Worm (Caenorhabditis elegans) whole organism, L4 larva: ENCODE results near the gene R09H10.5.

ENCODE experiments used
- F37D6.2 ChIP-seq: sonication (generic microtip); optimal IDR thresholded peaks from 2 replicates; lab custom pipeline; 2016; ENCODE audit warnings: mild to moderate bottlenecking, missing genetic modification characterization, missing compliant biosample characterization
- Y75B8A.6 ChIP-seq: fragments of 200-800 bp; sonication (Bioruptor generic); IDR thresholded peaks from 2 replicates; pipeline ENCODE4 v1.3.6; 2022; ENCODE audit warnings: missing genetic modification reagents, missing genetic modification characterization, missing compliant biosample characterization
- ZK546.5 ChIP-seq, 2 experiments: sonication (generic microtip); optimal IDR thresholded peaks; 2 replicates each; lab custom pipeline; 2017; ENCODE audit warnings: missing biosample characterization in 2 of 2, missing genetic modification characterization in 2 of 2
- aha-1 ChIP-seq: fragments of 150-350 bp; peaks from one replicate; lab custom pipeline; 2014; ENCODE audit warnings: missing biosample characterization, missing genetic modification characterization
- arid-1 ChIP-seq: fragments of 200-800 bp; sonication (Bioruptor generic); conservative IDR thresholded peaks from 2 replicates; pipeline ENCODE4 v1.3.6; 2022; ENCODE audit warnings: missing genetic modification reagents, missing genetic modification characterization, missing compliant biosample characterization
- attf-4 ChIP-seq: sonication (generic microtip); optimal IDR thresholded peaks from 3 replicates; lab custom pipeline; 2017; ENCODE audit warnings: missing biosample characterization, missing genetic modification characterization
- ceh-28 ChIP-seq: fragments of 150-350 bp; optimal IDR thresholded peaks from 2 replicates; lab custom pipeline; 2014; ENCODE audit warnings: missing biosample characterization, missing genetic modification reagents, missing genetic modification characterization
- ceh-62 ChIP-seq: sonication (generic microtip); optimal IDR thresholded peaks from 2 replicates; lab custom pipeline; 2017; ENCODE audit warnings: missing biosample characterization, missing genetic modification characterization
- ces-1 ChIP-seq: fragments of 150-350 bp; sonication (generic microtip); optimal IDR thresholded peaks from 4 replicates; lab custom pipeline; 2014; ENCODE audit warnings: missing biosample characterization, missing genetic modification reagents, missing genetic modification characterization
- daf-12 ChIP-seq: fragments of 150-350 bp; optimal IDR thresholded peaks from 2 replicates; lab custom pipeline; 2014; ENCODE audit warnings: missing biosample characterization, missing genetic modification reagents, missing genetic modification characterization
- dpl-1 ChIP-seq: fragments of 150-350 bp; optimal IDR thresholded peaks from 2 replicates; lab custom pipeline; 2014; ENCODE audit warnings: missing biosample characterization, missing genetic modification reagents, missing genetic modification characterization
- fkh-10 ChIP-seq: fragments of 150-350 bp; optimal IDR thresholded peaks from 2 replicates; lab custom pipeline; 2014; ENCODE audit warnings: missing biosample characterization, missing genetic modification reagents, missing genetic modification characterization
- gei-8 ChIP-seq: fragments of 200-800 bp; sonication (Bioruptor generic); optimal IDR thresholded peaks from 2 replicates; lab custom pipeline; 2018; ENCODE audit warnings: mild to moderate bottlenecking, missing genetic modification characterization, missing compliant biosample characterization
- jun-1 ChIP-seq: fragments of 150-350 bp; optimal IDR thresholded peaks from 2 replicates; lab custom pipeline; 2014; ENCODE audit warnings: missing biosample characterization, missing genetic modification reagents, missing genetic modification characterization
- lim-7 ChIP-seq: fragments of 200-800 bp; sonication (Bioruptor generic); IDR thresholded peaks from 2 replicates; pipeline ENCODE4 v1.3.6; 2022; ENCODE audit warnings: missing genetic modification characterization, missing compliant biosample characterization
- mxl-2 ChIP-seq: fragments of 200-800 bp; sonication (Bioruptor generic); conservative IDR thresholded peaks from 2 replicates; pipeline ENCODE4 v1.3.6; 2022; ENCODE audit warnings: missing genetic modification reagents, missing genetic modification characterization, missing compliant biosample characterization
- skn-1 ChIP-seq: fragments of 150-350 bp; optimal IDR thresholded peaks from 2 replicates; lab custom pipeline; 2014; ENCODE audit warnings: missing biosample characterization, missing genetic modification characterization
- unc-62 ChIP-seq, 3 experiments: fragments of 150-350 bp in 1 of 3; sonication (generic microtip); optimal IDR thresholded peaks in 2 of 3; peaks in 1 of 3; 1 replicate in 1 of 3; 2 replicates in 2 of 3; lab custom pipeline; 2014 to 2017; ENCODE audit warnings: missing biosample characterization in 3 of 3, missing genetic modification characterization in 3 of 3, missing genetic modification reagents in 3 of 3, missing genotype in 1 of 3
- zag-1 ChIP-seq: fragments of 150-350 bp; optimal IDR thresholded peaks from 2 replicates; lab custom pipeline; 2014; ENCODE audit warnings: missing biosample characterization, missing genetic modification characterization
- zfp-2 ChIP-seq: sonication (generic microtip); optimal IDR thresholded peaks from 2 replicates; lab custom pipeline; 2016; ENCODE audit warnings: mild to moderate bottlenecking, missing genetic modification characterization, missing compliant biosample characterization

Gene R09H10.5

DNA sequence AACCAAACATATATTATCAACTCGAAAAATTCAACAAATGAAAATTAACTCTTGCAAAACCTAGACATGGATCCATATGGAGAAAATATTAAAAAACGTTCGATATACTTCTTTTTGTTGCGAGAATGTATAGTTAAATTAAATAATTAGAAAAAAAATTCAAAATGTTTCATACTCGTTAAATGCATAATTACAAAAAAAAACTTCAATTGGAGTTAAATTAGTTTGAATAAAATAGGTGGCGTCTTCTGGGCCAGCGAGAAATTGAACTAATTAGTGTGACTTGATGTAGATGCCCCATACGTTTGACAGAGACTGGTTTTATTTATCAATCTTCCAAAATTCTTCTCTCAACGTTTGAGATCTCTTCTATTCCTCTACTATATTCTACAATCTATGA, 50.3 kb downstream of the R09H10.5 start, which contains the start of gene lgc-43:
Gene lgc-43 (plus strand): TSS at position 301 of the 400 bp plus-strand sequence.
- TF ChIP-seq lim-7 (GFP tag; lab: Robert Waterston, UW): no peak
- no peak for TF ChIP-seq ZK546.5 (tag; optimal IDR thresholded peaks at IDR 0.05; lab: Kevin White, UChicago)
- TF ChIP-seq gei-8: no peak
- TF ChIP-seq mxl-2 (GFP tag; lab: Robert Waterston, UW): no peak
- TF ChIP-seq skn-1: no peak
- TF ChIP-seq arid-1 (GFP tag; lab: Robert Waterston, UW): no peak
- TF ChIP-seq ces-1 (GFP tag; lab: Kevin White, UChicago): no peak
- TF ChIP-seq fkh-10: no peak

DNA sequence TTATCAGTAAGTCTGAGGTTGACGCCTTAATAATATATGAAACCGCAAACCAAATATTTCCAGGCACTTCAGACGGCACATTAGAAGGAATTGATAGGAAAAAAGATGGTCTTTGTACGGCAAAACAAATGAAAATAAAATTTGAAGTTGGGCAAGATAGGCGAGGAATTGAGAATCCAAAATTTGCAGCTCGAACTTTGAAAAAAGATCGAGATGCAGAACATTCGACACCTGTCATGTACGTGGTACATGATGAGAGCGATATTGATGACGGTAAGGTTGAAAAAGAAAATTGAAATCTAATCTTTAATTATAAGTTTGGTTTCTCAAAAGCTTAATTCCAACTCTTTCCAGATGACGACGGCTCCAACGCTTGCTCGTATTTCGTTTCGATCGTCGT, 51.0 kb downstream of the R09H10.5 start:
- TF ChIP-seq aha-1 (peak; percentile 91), jun-1 (tag; lab: Kevin White, UChicago) (no peak), zfp-2 (tag; lab: Kevin White, UChicago) (no peak)

DNA sequence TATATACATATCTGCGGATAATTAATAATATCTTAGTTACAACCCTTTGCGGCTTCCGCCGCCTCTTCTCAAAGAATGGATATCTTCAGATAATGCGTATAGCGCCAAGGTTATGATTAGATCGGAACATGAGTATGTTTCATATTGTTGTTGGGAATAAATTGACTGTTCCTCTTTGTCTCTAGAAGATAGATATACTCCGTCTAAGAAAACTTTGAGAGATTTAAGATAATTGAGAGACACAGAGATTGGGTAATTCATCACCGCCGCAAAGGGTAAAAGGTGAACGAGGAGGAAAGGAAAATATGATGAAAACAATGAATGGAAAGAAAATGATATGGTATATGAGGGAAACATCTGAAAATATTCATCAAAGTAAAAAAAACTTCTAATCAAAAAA, 52.0 kb downstream of the R09H10.5 start:
- TF ChIP-seq unc-62 (GFP tag; optimal IDR thresholded peaks at IDR 0.05 in 1 of 2; lab: Kevin White, UChicago) (peak in 1 of 2 experiments; percentile 24), unc-62 (tag; optimal IDR thresholded peaks at IDR 0.05; lab: Kevin White, UChicago) (no peak), ceh-62 (tag; lab: Kevin White, UChicago) (no peak)
- TF ChIP-seq, all 104 proteins: peak for 1

DNA sequence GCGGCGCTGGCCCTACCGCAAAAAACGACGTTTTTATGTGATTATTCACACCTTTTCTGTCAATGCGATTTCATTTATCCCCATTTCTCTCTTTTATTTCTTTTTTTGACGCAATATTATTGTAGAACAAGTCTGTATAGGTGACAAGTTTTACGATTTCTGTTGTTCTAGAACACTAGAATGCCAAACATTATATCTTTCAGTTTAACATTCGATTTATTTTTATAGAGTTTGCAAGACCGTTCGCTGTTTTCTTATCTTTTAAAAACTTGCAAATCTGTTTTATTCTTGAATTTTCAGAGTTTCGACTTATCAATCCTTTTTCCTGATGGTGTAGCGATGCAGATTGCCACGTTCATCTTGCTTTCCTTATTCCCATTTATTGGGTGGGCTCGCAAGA, 52.6 kb downstream of the R09H10.5 start, which contains the start of gene efn-2:
Gene efn-2 (plus strand): TSS at position 301 of the 400 bp plus-strand sequence.
- TF ChIP-seq attf-4 (tag; lab: Kevin White, UChicago) (no peak), aha-1 (peak; percentile 3)

DNA sequence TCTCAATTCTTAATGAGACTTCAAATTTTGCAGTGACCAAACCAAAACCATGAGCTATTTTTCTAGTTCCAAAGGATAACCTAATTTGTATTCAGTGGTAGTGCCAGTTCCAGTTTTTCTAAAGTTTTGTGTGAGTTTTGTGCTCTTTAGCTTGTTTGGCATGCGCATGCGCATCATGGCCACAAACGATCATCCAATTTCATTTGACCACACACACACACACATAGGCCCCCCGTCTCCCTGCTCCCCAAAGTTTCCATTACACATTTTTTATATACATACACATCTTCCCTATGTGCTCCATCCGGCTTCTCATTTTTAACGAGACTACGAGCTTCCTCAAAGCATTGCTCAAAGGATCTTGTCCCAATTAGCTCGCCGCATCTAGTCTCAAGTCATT, 54.2 kb downstream of the R09H10.5 start:
- TF ChIP-seq zag-1 (tag; lab: Kevin White, UChicago) (no peak), aha-1 (peak; percentile 81)

ce11 chrIV:10573471-10573870, 55.2 kb downstream of the R09H10.5 start:
- TF ChIP-seq daf-12 (tag; lab: Kevin White, UChicago) (no peak), ces-1 (GFP tag; lab: Kevin White, UChicago) (peak; percentile 81), ceh-28 (tag; lab: Kevin White, UChicago) (no peak), fkh-10 (peak; percentile 67), F37D6.2 (no peak), dpl-1 (GFP tag; lab: Kevin White, UChicago) (no peak), jun-1 (tag; lab: Kevin White, UChicago) (no peak), attf-4 (tag; lab: Kevin White, UChicago) (no peak), Y75B8A.6 (no peak)
